Worm (Caenorhabditis elegans) whole organism, late embryonic: ENCODE results near the gene T10B9.9.
A peak's percentile ranks its signal among the peaks of the same experiment; 100 is the strongest.

Experiments used
- C08G9.2 ChIP-seq: sonication (generic microtip); optimal IDR thresholded peaks from 2 replicates; lab custom pipeline; 2016; ENCODE audit warnings: mild to moderate bottlenecking, missing genetic modification characterization, moderate library complexity, missing compliant biosample characterization
- C38D4.7 ChIP-seq: fragments of 200-800 bp; sonication (Bioruptor generic); optimal IDR thresholded peaks from 2 replicates; lab custom pipeline; 2018; ENCODE audit warnings: mild to moderate bottlenecking, missing genetic modification characterization, moderate library complexity, missing compliant biosample characterization
- Y22D7AL.16 ChIP-seq: sonication (generic microtip); optimal IDR thresholded peaks from 2 replicates; lab custom pipeline; 2016; ENCODE audit warnings: missing genetic modification characterization, missing compliant biosample characterization
- ama-1 ChIP-seq: fragments of 150-350 bp; optimal IDR thresholded peaks from 2 replicates; lab custom pipeline; 2014
- ceh-14 ChIP-seq: sonication (generic microtip); optimal IDR thresholded peaks from 2 replicates; lab custom pipeline; 2016; ENCODE audit warnings: missing genotype, missing genetic modification characterization, missing compliant biosample characterization
- ceh-18 ChIP-seq: sonication (generic microtip); optimal IDR thresholded peaks from 2 replicates; lab custom pipeline; 2016; ENCODE audit warnings: missing genetic modification characterization, missing compliant biosample characterization
- ceh-22 ChIP-seq: sonication (generic microtip); optimal IDR thresholded peaks from 2 replicates; lab custom pipeline; 2017; ENCODE audit warnings: missing biosample characterization, missing genetic modification characterization
- dve-1 ChIP-seq: sonication (generic microtip); optimal IDR thresholded peaks from 2 replicates; lab custom pipeline; 2017; ENCODE audit warnings: antibody characterized with exemption, mild to moderate bottlenecking, missing genetic modification characterization, missing compliant biosample characterization
- elt-2 ChIP-seq: sonication (generic microtip); optimal IDR thresholded peaks from 2 replicates; lab custom pipeline; 2016; ENCODE audit warnings: missing genetic modification reagents, missing genetic modification characterization, missing compliant biosample characterization
- elt-4 ChIP-seq: sonication (generic microtip); optimal IDR thresholded peaks from 2 replicates; lab custom pipeline; 2016; ENCODE audit warnings: missing genetic modification characterization, missing compliant biosample characterization
- ets-4 ChIP-seq: sonication (generic microtip); optimal IDR thresholded peaks from 2 replicates; lab custom pipeline; 2016; ENCODE audit warnings: missing genetic modification characterization, missing compliant biosample characterization
- eyg-1 ChIP-seq: sonication (generic microtip); optimal IDR thresholded peaks from 2 replicates; lab custom pipeline; 2016; ENCODE audit warnings: missing genotype, missing genetic modification characterization, missing compliant biosample characterization
- gmeb-2 ChIP-seq: sonication (generic microtip); optimal IDR thresholded peaks from 2 replicates; lab custom pipeline; 2016; ENCODE audit warnings: missing genetic modification characterization, inconsistent platforms, missing compliant biosample characterization
- hlh-30 ChIP-seq: sonication (generic microtip); optimal IDR thresholded peaks from 2 replicates; lab custom pipeline; 2017; ENCODE audit warnings: antibody characterized with exemption, missing genetic modification characterization, missing compliant biosample characterization; ENCODE audit not compliant: insufficient read depth
- hlh-6 ChIP-seq: sonication (generic microtip); optimal IDR thresholded peaks from 2 replicates; lab custom pipeline; 2016; ENCODE audit warnings: missing genotype, missing genetic modification characterization, missing compliant biosample characterization
- hlh-8 ChIP-seq: sonication (generic microtip); optimal IDR thresholded peaks from 2 replicates; lab custom pipeline; 2016; ENCODE audit warnings: missing genotype, missing genetic modification characterization, missing compliant biosample characterization
- lim-6 ChIP-seq: sonication (generic microtip); optimal IDR thresholded peaks from 2 replicates; lab custom pipeline; 2016; ENCODE audit warnings: missing genetic modification characterization, missing compliant biosample characterization
- mec-3 ChIP-seq: sonication (generic microtip); optimal IDR thresholded peaks from 2 replicates; lab custom pipeline; 2016; ENCODE audit warnings: borderline replicate concordance, missing genetic modification characterization, missing compliant biosample characterization
- nhr-11 ChIP-seq: fragments of 150-350 bp; optimal IDR thresholded peaks from 2 replicates; lab custom pipeline; 2014; ENCODE audit warnings: missing biosample characterization, missing genetic modification characterization
- pag-3 ChIP-seq: sonication (generic microtip); optimal IDR thresholded peaks from 2 replicates; lab custom pipeline; 2016; ENCODE audit warnings: missing compliant biosample characterization, missing genetic modification characterization, borderline replicate concordance
- pat-9 ChIP-seq: fragments of 200-800 bp; sonication (Bioruptor generic); optimal IDR thresholded peaks from 2 replicates; lab custom pipeline; 2018; ENCODE audit warnings: mild to moderate bottlenecking, missing genetic modification characterization, moderate library complexity, missing compliant biosample characterization
- pax-1 ChIP-seq: fragments of 150-350 bp; optimal IDR thresholded peaks from 2 replicates; lab custom pipeline; 2014; ENCODE audit warnings: missing biosample characterization, missing genetic modification characterization
- pha-4 ChIP-seq: fragments of 150-350 bp; optimal IDR thresholded peaks from 2 replicates; lab custom pipeline; 2018; ENCODE audit warnings: missing biosample characterization, missing genetic modification reagents, missing genetic modification characterization
- pqm-1 ChIP-seq: sonication (generic microtip); optimal IDR thresholded peaks from 2 replicates; lab custom pipeline; 2016; ENCODE audit warnings: missing genetic modification characterization, missing compliant biosample characterization
- sox-2 ChIP-seq: fragments of 200-800 bp; sonication (Bioruptor generic); IDR thresholded peaks from 2 replicates; pipeline ENCODE4 v1.3.6; 2022; ENCODE audit warnings: missing genetic modification reagents, missing genetic modification characterization, missing compliant biosample characterization
- tbx-2 ChIP-seq: sonication (generic microtip); optimal IDR thresholded peaks from 2 replicates; lab custom pipeline; 2016; ENCODE audit warnings: missing genetic modification characterization, missing compliant biosample characterization
- ttx-3 ChIP-seq: sonication (generic microtip); optimal IDR thresholded peaks from 2 replicates; lab custom pipeline; 2016; ENCODE audit warnings: missing genetic modification reagents, missing genetic modification characterization, missing compliant biosample characterization
- unc-86 ChIP-seq: sonication (generic microtip); optimal IDR thresholded peaks from 2 replicates; lab custom pipeline; 2016; ENCODE audit warnings: missing genetic modification characterization, missing compliant biosample characterization
- zip-5 ChIP-seq: sonication (generic microtip); optimal IDR thresholded peaks from 2 replicates; lab custom pipeline; 2016; ENCODE audit warnings: missing genetic modification characterization, missing compliant biosample characterization
- ztf-16 ChIP-seq: sonication (generic microtip); optimal IDR thresholded peaks from 2 replicates; lab custom pipeline; 2017; ENCODE audit warnings: missing genetic modification characterization, missing compliant biosample characterization

Gene T10B9.9

ce11 chrII:9775790-9776189 lies at the start of gene T10B9.9:
Gene T10B9.9, minus strand, starts transcription at chrII:9775890.
- TF ChIP-seq hlh-6 (tag; lab: Kevin White, UChicago): no peak
- TF ChIP-seq ztf-16 (tag; lab: Kevin White, UChicago): no peak

- TF ChIP-seq pha-4 (tag; lab: Kevin White, UChicago) (no peak), elt-2 (tag; lab: Kevin White, UChicago) (peak; percentile 32)
Observed at ce11 chrII:9807519-9807972, 31.9 kb upstream of the T10B9.9 start, which contains the start of gene cyp-13A8. Gene cyp-13A8, minus strand, starts transcription at chrII:9807569.

DNA sequence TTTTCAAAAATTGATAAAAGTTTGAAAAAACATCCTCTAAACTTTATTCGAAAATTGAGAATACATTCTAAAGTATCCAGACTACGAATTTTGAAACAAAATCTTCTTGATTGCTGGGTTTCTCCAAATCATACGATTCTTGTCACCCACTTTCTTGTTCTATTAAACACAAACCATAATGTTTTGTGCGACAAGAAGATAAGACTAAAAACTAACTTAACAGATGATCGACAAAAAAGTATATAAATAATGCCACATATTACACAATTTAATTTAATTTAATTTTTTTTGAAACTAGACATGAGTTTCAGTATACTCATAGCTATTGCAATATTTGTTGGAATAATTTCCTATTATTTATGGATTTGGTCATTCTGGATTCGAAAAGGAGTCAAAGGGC lies 27.6 kb upstream of the T10B9.9 start, which contains the start of gene cyp-13A7:
cyp-13A7 (plus strand) TSS at position 301 of the 400 bp plus-strand sequence.
- TF ChIP-seq gmeb-2 (tag; lab: Kevin White, UChicago) (no peak), ttx-3 (tag; lab: Kevin White, UChicago) (no peak), Y22D7AL.16 (tag; lab: Kevin White, UChicago) (no peak), hlh-30 (no peak), ama-1 (lab: Kevin White, UChicago) (no peak), mec-3 (tag; lab: Kevin White, UChicago) (no peak), dve-1 (tag; lab: Kevin White, UChicago) (no peak), sox-2 (no peak), C08G9.2 (no peak), ceh-18 (tag; lab: Kevin White, UChicago) (no peak), pag-3 (tag; lab: Kevin White, UChicago) (no peak), eyg-1 (tag; lab: Kevin White, UChicago) (no peak)

- no peak for TF ChIP-seq tbx-2
- no peak for TF ChIP-seq nhr-11 (tag; lab: Kevin White, UChicago)
- TF ChIP-seq mec-3 (tag; lab: Kevin White, UChicago): no peak
- TF ChIP-seq unc-86 (tag; lab: Kevin White, UChicago): no peak
Observed at ce11 chrII:9802642-9803041, 27.0 kb upstream of the T10B9.9 start, which contains the start of gene cyp-13A6. Gene cyp-13A6, minus strand, starts transcription at chrII:9802821.

DNA sequence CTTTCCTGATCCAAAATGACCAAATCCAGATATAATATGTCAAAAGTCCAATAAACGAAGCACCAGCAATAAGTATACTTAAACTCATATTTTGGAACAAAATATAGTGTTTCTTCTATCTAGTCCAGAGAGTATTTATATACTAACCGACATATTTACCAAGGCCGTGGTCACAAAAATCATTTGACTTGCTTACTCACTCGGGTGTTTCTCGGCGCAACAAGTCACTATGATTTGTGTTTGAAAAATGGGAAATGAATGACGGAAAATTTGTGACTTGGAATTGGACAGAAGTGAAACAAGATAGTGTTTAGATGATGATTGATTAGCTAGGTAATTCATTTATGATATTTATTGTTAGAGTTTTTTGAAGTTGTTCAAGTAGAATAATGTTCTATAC lies 24.6 kb upstream of the T10B9.9 start, which contains the start of gene cyp-13A5:
cyp-13A5 (minus strand) TSS at position 112 of the 400 bp plus-strand sequence.
- no peak for TF ChIP-seq lim-6 (tag; lab: Kevin White, UChicago)
- no peak for TF ChIP-seq pag-3 (tag; lab: Kevin White, UChicago)
- TF ChIP-seq ets-4: no peak
- TF ChIP-seq eyg-1 (tag; lab: Kevin White, UChicago): no peak
- no peak for TF ChIP-seq zip-5
- no peak for TF ChIP-seq ceh-14 (tag; lab: Kevin White, UChicago)
- no peak for TF ChIP-seq C38D4.7
- TF ChIP-seq pax-1 (tag; lab: Kevin White, UChicago): no peak

DNA sequence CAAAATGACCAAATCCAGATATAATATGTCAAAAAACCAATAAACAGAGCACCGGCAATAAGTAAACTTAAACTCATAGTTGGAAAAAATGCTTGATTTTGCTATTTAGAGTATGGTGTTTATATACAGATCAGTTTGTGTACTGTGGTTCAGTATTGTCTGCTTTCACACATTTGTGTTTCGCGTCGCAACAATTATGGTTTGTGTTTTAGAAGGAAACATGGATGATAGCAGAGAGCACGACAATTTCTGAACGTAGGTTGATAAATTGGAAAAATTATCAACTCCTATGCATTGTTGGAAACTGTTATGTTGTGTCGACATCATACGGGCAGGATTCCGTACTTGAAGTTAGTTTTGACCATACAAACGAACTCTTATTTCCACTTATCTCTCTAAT lies 22.0 kb upstream of the T10B9.9 start, which contains the start of gene cyp-13A4:
cyp-13A4 (minus strand) TSS at position 77 of the 400 bp plus-strand sequence.
- TF ChIP-seq pqm-1 (tag; lab: Kevin White, UChicago) (no peak), lim-6 (tag; lab: Kevin White, UChicago) (no peak), hlh-30 (no peak), mec-3 (tag; lab: Kevin White, UChicago) (no peak), pat-9 (tag; lab: Kevin White, UChicago) (no peak), hlh-8 (tag; lab: Kevin White, UChicago) (no peak), elt-4 (tag; lab: Kevin White, UChicago) (no peak), unc-86 (tag; lab: Kevin White, UChicago) (no peak), pha-4 (tag; lab: Kevin White, UChicago) (no peak), ceh-22 (tag; lab: Kevin White, UChicago) (no peak), dve-1 (tag; lab: Kevin White, UChicago) (no peak)
